Fruit fly (Drosophila melanogaster): ENCODE measurements around the gene Raf.

Raf gene

DNA sequence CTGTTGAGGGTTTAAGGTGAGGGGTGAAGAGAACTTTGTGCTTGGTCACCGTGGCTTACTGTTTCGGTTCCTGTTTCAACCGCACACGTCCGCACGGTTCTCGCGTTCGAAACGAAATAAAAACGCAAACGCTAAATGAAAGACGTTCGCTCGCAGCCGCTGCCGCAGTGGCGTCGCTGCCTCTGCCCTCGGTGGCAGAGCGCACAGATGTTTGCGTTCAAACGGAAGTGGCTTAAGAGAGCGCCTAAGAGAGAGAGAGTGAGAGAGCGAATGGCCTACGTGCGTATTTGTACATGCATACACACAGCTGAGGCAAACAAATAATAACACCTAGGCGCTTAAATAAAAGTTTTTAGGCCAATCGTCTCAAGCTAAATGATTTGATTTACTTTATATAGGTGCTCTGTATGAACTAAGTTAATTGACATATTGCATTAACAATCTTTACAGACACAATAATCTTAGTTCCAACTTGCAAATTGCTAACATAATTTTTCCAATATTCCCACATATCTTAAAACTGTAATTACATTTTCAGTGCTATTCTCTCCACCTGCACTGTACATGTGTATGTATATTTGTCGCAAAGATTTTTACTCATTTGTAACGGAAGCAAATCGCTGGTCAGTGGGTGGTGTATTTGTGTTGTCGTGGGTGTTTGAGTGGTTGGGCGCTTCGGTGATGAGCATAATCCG lies 1.8 kb upstream of the Raf start, which contains the start of gene CG2865 (continued):
- TF ChIP-seq net (GFP tag; optimal IDR thresholded peaks at IDR 0.05) = peak; percentile 91
- peak; percentile 94 for TF ChIP-seq Hr39 (GFP tag; optimal IDR thresholded peaks at IDR 0.05)
- peak; percentile 83 to 92 for TF ChIP-seq salr (GFP tag; optimal IDR thresholded peaks at IDR 0.05)
- TF ChIP-seq CG7368 (GFP tag; optimal IDR thresholded peaks at IDR 0.05) = peak; percentile 86
- TF ChIP-seq Sox14 (GFP tag; optimal IDR thresholded peaks at IDR 0.05) = peak; percentile 96
- peak; percentile 93 for TF ChIP-seq vri (GFP tag; optimal IDR thresholded peaks at IDR 0.05)
- peak; percentile 97 for TF ChIP-seq Met (GFP tag; optimal IDR thresholded peaks at IDR 0.05)
- TF ChIP-seq CG11762 (GFP tag; optimal IDR thresholded peaks at IDR 0.05; ENCODE audit: insufficient read depth) = peak; percentile 93
- peak; percentile 96 for TF ChIP-seq CG8119 (GFP tag; IDR thresholded peaks at IDR 0.05)
- peak; percentile 95 for TF ChIP-seq CG15336 (GFP tag; IDR thresholded peaks at IDR 0.05)
- TF ChIP-seq CG34406 (GFP tag; optimal IDR thresholded peaks at IDR 0.05) = peak; percentile 93
- peak; percentile 96 for TF ChIP-seq CG6854 (GFP tag; optimal IDR thresholded peaks at IDR 0.05)
- TF ChIP-seq svp (GFP tag) = peak; percentile 97
- TF ChIP-seq CG8632 (GFP tag; optimal IDR thresholded peaks at IDR 0.05) = peak; percentile 93
- peak; percentile 96 for TF ChIP-seq CG10669 (GFP tag; optimal IDR thresholded peaks at IDR 0.05)
- TF ChIP-seq CG3032 (tag; optimal IDR thresholded peaks at IDR 0.05) = peak; percentile 96
- peak; percentile 93 for TF ChIP-seq acj6 (GFP tag; optimal IDR thresholded peaks at IDR 0.05)
- peak; percentile 91 for TF ChIP-seq CG9139 (GFP tag; optimal IDR thresholded peaks at IDR 0.05)
- peak; percentile 93 for TF ChIP-seq spab (GFP tag; optimal IDR thresholded peaks at IDR 0.05)
- peak; percentile 91 for TF ChIP-seq CG10631 (GFP tag; optimal IDR thresholded peaks at IDR 0.05)
- TF ChIP-seq CG4318 (GFP tag; optimal IDR thresholded peaks at IDR 0.05) = peak; percentile 86
- peak; percentile 99 for TF ChIP-seq Eip78C (GFP tag)
- TF ChIP-seq Ets96B (tag; optimal IDR thresholded peaks at IDR 0.05) = peak; percentile 96
- peak; percentile 93 for TF ChIP-seq Ets21C (GFP tag; optimal IDR thresholded peaks at IDR 0.05)

- peak; percentile 80 for TF ChIP-seq Eip78C (GFP tag)
- TF ChIP-seq net (GFP tag; optimal IDR thresholded peaks at IDR 0.05) = peak; percentile 73
- TF ChIP-seq Gug (GFP tag; IDR thresholded peaks at IDR 0.05) = peak; percentile 28; the same call in 1 of the 2 replicates
- TF ChIP-seq fd59A (GFP tag; optimal IDR thresholded peaks at IDR 0.05) = no peak
- no peak for TF ChIP-seq Eip93F (GFP tag; optimal IDR thresholded peaks at IDR 0.05)
- TF ChIP-seq CG16779 (tag; optimal IDR thresholded peaks at IDR 0.05) = peak; percentile 46
- TF ChIP-seq Ets21C (GFP tag; optimal IDR thresholded peaks at IDR 0.05) = peak; percentile 20
- TF ChIP-seq Hr38 (GFP tag; optimal IDR thresholded peaks at IDR 0.05) = no peak
- peak; percentile 21; the same call in 1 of the 2 replicates for TF ChIP-seq CG15336 (GFP tag; IDR thresholded peaks at IDR 0.05)
- TF ChIP-seq CG8319 (GFP tag; optimal IDR thresholded peaks at IDR 0.05) = peak; percentile 37
- TF ChIP-seq CG1621 (tag; optimal IDR thresholded peaks at IDR 0.05) = peak; percentile 28
- TF ChIP-seq CG4318 (GFP tag; optimal IDR thresholded peaks at IDR 0.05) = no peak
- TF ChIP-seq dac (GFP tag; optimal IDR thresholded peaks at IDR 0.05) = no peak
- no peak for TF ChIP-seq fd85E (GFP tag; optimal IDR thresholded peaks at IDR 0.05)
- TF ChIP-seq CG10669 (GFP tag; optimal IDR thresholded peaks at IDR 0.05) = peak; percentile 54
- peak; percentile 90 for TF ChIP-seq svp (GFP tag)
- peak; percentile 39 for TF ChIP-seq CG6276 (GFP tag; optimal IDR thresholded peaks at IDR 0.05)
- TF ChIP-seq lz (GFP tag; optimal IDR thresholded peaks at IDR 0.05) = peak; percentile 67
- peak; percentile 19 for TF ChIP-seq CG8632 (GFP tag; optimal IDR thresholded peaks at IDR 0.05)
- peak; percentile 68 for TF ChIP-seq CG7368 (GFP tag; optimal IDR thresholded peaks at IDR 0.05)
- TF ChIP-seq cyc (GFP tag; optimal IDR thresholded peaks at IDR 0.05) = peak; percentile 47
- TF ChIP-seq CG11294 (GFP tag; IDR thresholded peaks at IDR 0.05) = peak; percentile 30; the same call in 1 of the 2 replicates
- TF ChIP-seq Hr4 (GFP tag; optimal IDR thresholded peaks at IDR 0.05) = peak; percentile 42
- TF ChIP-seq Met (GFP tag; optimal IDR thresholded peaks at IDR 0.05) = peak; percentile 74
- TF ChIP-seq Sox15 (GFP tag; optimal IDR thresholded peaks at IDR 0.05) = no peak
- TF ChIP-seq CG6792 (GFP tag; optimal IDR thresholded peaks at IDR 0.05) = peak; percentile 53
- TF ChIP-seq Blimp-1 (GFP tag; optimal IDR thresholded peaks at IDR 0.05) = no peak
- peak; percentile 89 for TF ChIP-seq Sox14 (GFP tag; optimal IDR thresholded peaks at IDR 0.05)
- TF ChIP-seq achi (GFP tag; optimal IDR thresholded peaks at IDR 0.05) = peak; percentile 42
- peak; percentile 57 for TF ChIP-seq vri (GFP tag; optimal IDR thresholded peaks at IDR 0.05)
- TF ChIP-seq spab (GFP tag; optimal IDR thresholded peaks at IDR 0.05) = peak; percentile 20
- peak; percentile 44 for TF ChIP-seq dsx (GFP tag; optimal IDR thresholded peaks at IDR 0.05; ENCODE audit: poor library complexity, severe bottlenecking)
- peak; percentile 67 for TF ChIP-seq Sox102F (GFP tag; optimal IDR thresholded peaks at IDR 0.05)
- peak; percentile 78 for TF ChIP-seq Eip75B (GFP tag; optimal IDR thresholded peaks at IDR 0.05)
Measured at dm6 chrX:2294474-2295434, 512 bp upstream of the Raf start.
